Fruit fly (Drosophila melanogaster) whole organism, embryonic: ENCODE measurements around the gene Rab39.

Experiments
- Antp ChIP-seq: fragments of 200-800 bp; sonication (Bioruptor generic); optimal IDR thresholded peaks from 3 replicates; lab custom pipeline; 2016; ENCODE audit warnings: missing biosample characterization, missing genetic modification characterization
- CG11247 ChIP-seq: fragments of 200-800 bp; sonication (Bioruptor generic); IDR thresholded peaks from 2 replicates; pipeline ENCODE4 v1.3.6; 2022; ENCODE audit warnings: missing biosample characterization, missing genetic modification characterization
- CG11560 ChIP-seq: fragments of 200-800 bp; sonication (Bioruptor generic); IDR thresholded peaks from 3 replicates; pipeline ENCODE4 v1.3.6; 2022; ENCODE audit warnings: missing biosample characterization, missing genetic modification characterization
- CG11695 ChIP-seq: fragments of 200-800 bp; sonication (Bioruptor generic); IDR thresholded peaks from 3 replicates; pipeline ENCODE4 v1.3.6; 2022; ENCODE audit warnings: missing biosample characterization, missing genetic modification characterization
- CG13123 ChIP-seq: fragments of 200-800 bp; sonication (Bioruptor generic); optimal IDR thresholded peaks from 2 replicates; lab custom pipeline; 2016; ENCODE audit warnings: missing biosample characterization, missing genetic modification characterization
- CG13624 ChIP-seq: fragments of 200-800 bp; sonication (Bioruptor generic); optimal IDR thresholded peaks from 2 replicates; lab custom pipeline; 2016; ENCODE audit warnings: missing biosample characterization, missing genetic modification characterization
- CG13775 ChIP-seq: fragments of 200-800 bp; sonication (Bioruptor generic); optimal IDR thresholded peaks from 3 replicates; lab custom pipeline; 2017; ENCODE audit warnings: missing biosample characterization, mild to moderate bottlenecking, missing genetic modification characterization
- CG14441 ChIP-seq: fragments of 200-800 bp; sonication (Bioruptor generic); IDR thresholded peaks from 2 replicates; pipeline ENCODE4 v1.3.6; 2022; ENCODE audit warnings: missing biosample characterization, missing genetic modification characterization
- CG15479 ChIP-seq: fragments of 200-800 bp; sonication (Bioruptor generic); optimal IDR thresholded peaks from 3 replicates; lab custom pipeline; 2019; ENCODE audit warnings: missing biosample characterization, mild to moderate bottlenecking, missing genetic modification characterization, moderate library complexity
- CG17568 ChIP-seq: fragments of 200-800 bp; sonication (Bioruptor generic); optimal IDR thresholded peaks from 2 replicates; lab custom pipeline; 2018; ENCODE audit warnings: missing biosample characterization, mild to moderate bottlenecking, missing genetic modification characterization, moderate library complexity
- CG17612 ChIP-seq: fragments of 200-800 bp; sonication (Bioruptor generic); IDR thresholded peaks from 2 replicates; pipeline ENCODE4 v1.3.6; 2022; ENCODE audit warnings: missing biosample characterization, missing genetic modification characterization
- CG17802 ChIP-seq: fragments of 200-800 bp; sonication (Bioruptor generic); optimal IDR thresholded peaks from 2 replicates; lab custom pipeline; 2018; ENCODE audit warnings: missing biosample characterization, mild to moderate bottlenecking, missing genetic modification characterization, moderate library complexity
- CG18262 ChIP-seq: fragments of 200-800 bp; optimal IDR thresholded peaks from 3 replicates; lab custom pipeline; 2019; ENCODE audit warnings: missing biosample characterization, mild to moderate bottlenecking, missing genetic modification characterization, moderate library complexity
- CG2129 ChIP-seq: fragments of 200-800 bp; sonication (Bioruptor generic); IDR thresholded peaks from 2 replicates; pipeline ENCODE4 v1.3.6; 2022; ENCODE audit warnings: missing biosample characterization, missing genetic modification characterization; ENCODE audit not compliant: partially characterized antibody
- CG2678 ChIP-seq: fragments of 200-800 bp; sonication (Bioruptor generic); optimal IDR thresholded peaks from 3 replicates; lab custom pipeline; 2019; ENCODE audit warnings: missing biosample characterization, mild to moderate bottlenecking, missing genetic modification characterization, moderate library complexity
- CG4707 ChIP-seq: fragments of 200-800 bp; sonication (Bioruptor generic); optimal IDR thresholded peaks from 2 replicates; lab custom pipeline; 2018; ENCODE audit warnings: missing biosample characterization, mild to moderate bottlenecking, missing genetic modification characterization, moderate library complexity
- CG6791 ChIP-seq: fragments of 200-800 bp; sonication (Bioruptor generic); IDR thresholded peaks from 3 replicates; pipeline ENCODE4 v1.3.6; 2022; ENCODE audit warnings: missing biosample characterization, missing genetic modification characterization; ENCODE audit not compliant: partially characterized antibody
- CG7357 ChIP-seq: fragments of 200-800 bp; sonication (Bioruptor generic); IDR thresholded peaks from 3 replicates; pipeline ENCODE4 v1.3.6; 2022; ENCODE audit warnings: missing biosample characterization, missing genetic modification characterization
- CG7839 ChIP-seq: fragments of 200-800 bp; sonication (Bioruptor generic); optimal IDR thresholded peaks from 3 replicates; lab custom pipeline; 2018; ENCODE audit warnings: missing biosample characterization, mild to moderate bottlenecking, missing genetic modification characterization, moderate library complexity
- CG8290 ChIP-seq, 3 experiments: fragments of 200-800 bp; sonication (Bioruptor generic); optimal IDR thresholded peaks; 2 replicates each; lab custom pipeline; 2016 to 2019; ENCODE audit warnings: missing biosample characterization in 3 of 3, missing genetic modification characterization in 3 of 3, mild to moderate bottlenecking in 2 of 3, moderate library complexity in 1 of 3
- CG8924 ChIP-seq: fragments of 200-800 bp; optimal IDR thresholded peaks from 3 replicates; lab custom pipeline; 2019; ENCODE audit warnings: missing biosample characterization, mild to moderate bottlenecking, missing genetic modification characterization, moderate library complexity
- Dp ChIP-seq: fragments of 200-800 bp; sonication (Bioruptor generic); optimal IDR thresholded peaks from 2 replicates; lab custom pipeline; 2018; ENCODE audit warnings: missing biosample characterization, mild to moderate bottlenecking, missing genetic modification characterization, moderate library complexity
- E2f2 ChIP-seq: fragments of 200-800 bp; sonication (Bioruptor generic); IDR thresholded peaks from 2 replicates; pipeline ENCODE4 v1.3.6; 2022; ENCODE audit warnings: missing biosample characterization, missing genetic modification characterization
- HLH3B ChIP-seq: fragments of 200-800 bp; sonication (Bioruptor generic); IDR thresholded peaks from 2 replicates; pipeline ENCODE4 v1.3.6; 2022; ENCODE audit warnings: missing biosample characterization, missing genetic modification characterization
- HLHmδ ChIP-seq: fragments of 200-800 bp; sonication (Bioruptor generic); optimal IDR thresholded peaks from 2 replicates; lab custom pipeline; 2018; ENCODE audit warnings: missing biosample characterization, mild to moderate bottlenecking, missing genetic modification characterization, moderate library complexity
- NfI ChIP-seq: fragments of 200-800 bp; sonication (Bioruptor generic); optimal IDR thresholded peaks from 3 replicates; lab custom pipeline; 2018; ENCODE audit warnings: missing biosample characterization, mild to moderate bottlenecking, missing genetic modification characterization, moderate library complexity
- Oaz ChIP-seq: fragments of 200-800 bp; sonication (Bioruptor generic); IDR thresholded peaks from 2 replicates; pipeline ENCODE4 v1.3.6; 2022; ENCODE audit warnings: missing biosample characterization, missing genetic modification characterization
- Poxn ChIP-seq: fragments of 200-800 bp; sonication (Bioruptor generic); IDR thresholded peaks from 2 replicates; pipeline ENCODE4 v1.3.6; 2022; ENCODE audit warnings: missing biosample characterization, missing genetic modification characterization
- Ptx1 ChIP-seq: fragments of 200-800 bp; sonication (Bioruptor generic); IDR thresholded peaks from 2 replicates; pipeline ENCODE4 v1.3.6; 2022; ENCODE audit warnings: missing biosample characterization, missing genetic modification characterization
- Sin3A ChIP-seq: fragments of >200 bp; optimal IDR thresholded peaks from 2 replicates; lab custom pipeline; 2018
- Taf1 ChIP-seq: fragments of 200-800 bp; sonication (Bioruptor generic); IDR thresholded peaks from 2 replicates; pipeline ENCODE4 v1.3.6; 2022; ENCODE audit warnings: missing biosample characterization, missing genetic modification characterization
- chinmo ChIP-seq: fragments of 200-800 bp; sonication (Bioruptor generic); IDR thresholded peaks from 4 replicates; pipeline ENCODE4 v1.3.6; 2022; ENCODE audit warnings: missing biosample characterization, missing genetic modification characterization; ENCODE audit not compliant: partially characterized antibody
- dati ChIP-seq: fragments of 200-800 bp; sonication (Bioruptor generic); IDR thresholded peaks from 2 replicates; pipeline ENCODE4 v1.3.6; 2022; ENCODE audit warnings: missing biosample characterization, missing genetic modification characterization
- dmrt11E ChIP-seq: fragments of 200-800 bp; sonication (Bioruptor generic); optimal IDR thresholded peaks from 3 replicates; lab custom pipeline; 2018; ENCODE audit warnings: missing biosample characterization, mild to moderate bottlenecking, missing genetic modification characterization, moderate library complexity
- esg ChIP-seq: fragments of 200-800 bp; sonication (Bioruptor generic); conservative IDR thresholded peaks from 2 replicates; pipeline ENCODE4 v1.3.6; 2022; ENCODE audit warnings: missing biosample characterization, missing genetic modification characterization
- fd102C ChIP-seq: fragments of 200-800 bp; sonication (Bioruptor generic); optimal IDR thresholded peaks from 2 replicates; lab custom pipeline; 2018; ENCODE audit warnings: missing biosample characterization, mild to moderate bottlenecking, missing genetic modification characterization, moderate library complexity
- ftz-f1 ChIP-seq: fragments of 200-800 bp; sonication (Bioruptor generic); optimal IDR thresholded peaks from 2 replicates; lab custom pipeline; 2016; ENCODE audit warnings: missing biosample characterization, missing genetic modification characterization
- gcm2 ChIP-seq: fragments of 200-800 bp; sonication (Bioruptor generic); optimal IDR thresholded peaks from 2 replicates; lab custom pipeline; 2016; ENCODE audit warnings: missing biosample characterization, missing genetic modification characterization
- gfzf ChIP-seq: fragments of 200-800 bp; sonication (Bioruptor generic); optimal IDR thresholded peaks from 2 replicates; lab custom pipeline; 2016; ENCODE audit warnings: missing biosample characterization, mild to moderate bottlenecking, missing genetic modification characterization, moderate library complexity
- her ChIP-seq: fragments of 200-800 bp; sonication (Bioruptor generic); optimal IDR thresholded peaks from 2 replicates; lab custom pipeline; 2016; ENCODE audit warnings: missing biosample characterization, missing genetic modification characterization
- lilli ChIP-seq: fragments of 200-800 bp; sonication (Bioruptor generic); optimal IDR thresholded peaks from 3 replicates; lab custom pipeline; 2016; ENCODE audit warnings: missing biosample characterization, missing genetic modification characterization
- luna ChIP-seq: fragments of 200-800 bp; sonication (Bioruptor generic); optimal IDR thresholded peaks from 2 replicates; lab custom pipeline; 2016; ENCODE audit warnings: missing biosample characterization, missing genetic modification characterization
- nerfin-2 ChIP-seq: fragments of 200-800 bp; sonication (Bioruptor generic); IDR thresholded peaks from 2 replicates; pipeline ENCODE4 v1.3.6; 2022; ENCODE audit warnings: missing biosample characterization, missing genetic modification characterization; ENCODE audit not compliant: partially characterized antibody
- oc ChIP-seq: fragments of 200-800 bp; sonication (Bioruptor generic); optimal IDR thresholded peaks from 2 replicates; lab custom pipeline; 2018; ENCODE audit warnings: missing biosample characterization, mild to moderate bottlenecking, missing genetic modification characterization, moderate library complexity
- row ChIP-seq: fragments of 200-800 bp; sonication (Bioruptor generic); IDR thresholded peaks from 3 replicates; pipeline ENCODE4 v1.3.6; 2022; ENCODE audit warnings: missing biosample characterization, missing genetic modification characterization
- shn ChIP-seq: fragments of 200-800 bp; sonication (Bioruptor generic); optimal IDR thresholded peaks from 3 replicates; lab custom pipeline; 2016; ENCODE audit warnings: missing biosample characterization, missing genetic modification characterization
- sim ChIP-seq: fragments of 200-800 bp; sonication (Bioruptor generic); IDR thresholded peaks from 2 replicates; pipeline ENCODE4 v1.3.6; 2022; ENCODE audit warnings: missing biosample characterization, missing genetic modification characterization
- sisA ChIP-seq: fragments of 200-800 bp; sonication (Bioruptor generic); IDR thresholded peaks from 2 replicates; pipeline ENCODE4 v1.3.6; 2022; ENCODE audit warnings: missing biosample characterization, missing genetic modification characterization
- stc ChIP-seq: fragments of 200-800 bp; sonication (Bioruptor generic); IDR thresholded peaks from 2 replicates; pipeline ENCODE4 v1.3.6; 2022; ENCODE audit warnings: missing biosample characterization, missing genetic modification characterization
- tin ChIP-seq: fragments of 200-800 bp; sonication (Bioruptor generic); optimal IDR thresholded peaks from 3 replicates; lab custom pipeline; 2016; ENCODE audit warnings: missing biosample characterization, missing genetic modification characterization
- ttk ChIP-seq: fragments of 200-800 bp; sonication (Bioruptor generic); IDR thresholded peaks from 2 replicates; pipeline ENCODE4 v2.1.2; 2022; ENCODE audit warnings: missing biosample characterization, missing genetic modification characterization
- usp ChIP-seq: fragments of >200 bp; optimal IDR thresholded peaks from 2 replicates; lab custom pipeline; 2017; ENCODE audit warnings: missing biosample characterization, missing genetic modification characterization

The Rab39 gene

DNA sequence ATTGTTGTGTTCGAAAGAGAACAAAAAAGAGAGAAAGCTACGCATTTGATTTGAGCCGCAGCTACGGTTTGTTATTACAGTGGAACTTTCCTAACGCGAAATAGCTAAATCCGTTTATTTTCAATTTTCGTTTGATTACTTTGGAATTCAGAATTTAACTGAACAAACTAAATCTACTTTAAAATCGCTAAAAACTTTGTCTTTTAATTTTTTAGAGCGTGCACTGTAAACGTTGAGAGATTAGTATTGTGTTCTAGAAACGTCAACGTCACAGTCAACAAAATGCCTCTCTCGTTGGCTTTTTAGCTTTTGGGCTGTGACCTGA is 42.0 kb upstream of the Rab39 start (continued):
- TF ChIP-seq Ptx1 (GFP tag; lab: Robert Waterston, UW), result peak; percentile 80
- peak; percentile 82 for TF ChIP-seq CG14441 (GFP tag; lab: Robert Waterston, UW)
- TF ChIP-seq esg (GFP tag; lab: Robert Waterston, UW), result peak; percentile 70
- no peak for TF ChIP-seq CG17612 (GFP tag; lab: Robert Waterston, UW)
- TF ChIP-seq Poxn (GFP tag; lab: Robert Waterston, UW), result no peak
- TF ChIP-seq fd102C (GFP tag; lab: Kevin White, UChicago), result no peak
- TF ChIP-seq CG11247, result peak; percentile 58
- no peak for TF ChIP-seq sim (GFP tag; lab: Robert Waterston, UW)
- peak; percentile 29; the same call in 1 of the 3 replicates for TF ChIP-seq CG7357 (GFP tag; lab: Robert Waterston, UW)
- TF ChIP-seq CG4707, result peak; percentile 5
- no peak for TF ChIP-seq gcm2 (GFP tag; lab: Kevin White, UChicago)
- TF ChIP-seq Oaz (GFP tag; lab: Robert Waterston, UW), result peak; percentile 36; the same call in 1 of the 2 replicates
- TF ChIP-seq CG13624 (GFP tag; lab: Kevin White, UChicago), result peak; percentile 47
- TF ChIP-seq Taf1 (GFP tag; lab: Robert Waterston, UW), result peak; percentile 73
- TF ChIP-seq sisA (GFP tag; lab: Robert Waterston, UW), result peak; percentile 70
- no peak for TF ChIP-seq CG6791 (GFP tag; lab: Robert Waterston, UW)
- TF ChIP-seq CG11560 (tag; lab: Robert Waterston, UW), result no peak
- TF ChIP-seq HLHmδ (GFP tag; lab: Kevin White, UChicago), result no peak
- TF ChIP-seq ftz-f1 (GFP tag; lab: Kevin White, UChicago), result no peak
- no peak for TF ChIP-seq CG15479 (GFP tag; lab: Kevin White, UChicago)
- no peak for TF ChIP-seq usp (GFP tag; lab: Kevin White, UChicago)
- no peak for TF ChIP-seq dmrt11E (tag; lab: Kevin White, UChicago)
- peak; percentile 80 for TF ChIP-seq CG2678 (tag; lab: Kevin White, UChicago)
- TF ChIP-seq luna (GFP tag; lab: Kevin White, UChicago), result peak; percentile 29
- peak; percentile 36 for TF ChIP-seq shn (GFP tag; lab: Kevin White, UChicago)
- no peak for TF ChIP-seq dati
- no peak for TF ChIP-seq chinmo (GFP tag; lab: Robert Waterston, UW)
- TF ChIP-seq CG8290 (GFP tag; optimal IDR thresholded peaks at IDR 0.05; lab: Kevin White, UChicago), result no peak
- peak in 1 of 2 experiments; percentile 77 for TF ChIP-seq CG8290 (tag; optimal IDR thresholded peaks at IDR 0.05; lab: Kevin White, UChicago)
- no peak for TF ChIP-seq Dp
- TF ChIP-seq CG17568 (GFP tag; lab: Kevin White, UChicago), result peak; percentile 28
- TF ChIP-seq CG18262, result peak; percentile 54
- TF ChIP-seq oc (tag; lab: Kevin White, UChicago), result peak; percentile 77
- TF ChIP-seq CG7839, result peak; percentile 88
- peak; percentile 57 for TF ChIP-seq CG8924 (tag; lab: Kevin White, UChicago)
- peak; percentile 48 for TF ChIP-seq her
- peak; percentile 55; the same call in 1 of the 2 replicates for TF ChIP-seq ttk (GFP tag; lab: Robert Waterston, UW)
- no peak for TF ChIP-seq gfzf (GFP tag; lab: Kevin White, UChicago)
- no peak for TF ChIP-seq CG2129 (GFP tag; lab: Robert Waterston, UW)
- no peak for TF ChIP-seq Sin3A
- TF ChIP-seq tin (GFP tag; lab: Kevin White, UChicago), result peak; percentile 44
- peak; percentile 75 for TF ChIP-seq stc (GFP tag; lab: Robert Waterston, UW)
- peak; percentile 47 for TF ChIP-seq CG13775 (GFP tag; lab: Kevin White, UChicago)
- peak; percentile 49 for TF ChIP-seq E2f2 (GFP tag; lab: Robert Waterston, UW)
- no peak for TF ChIP-seq nerfin-2 (GFP tag; lab: Robert Waterston, UW)
- TF ChIP-seq row (GFP tag; lab: Robert Waterston, UW), result peak; percentile 86
- TF ChIP-seq HLH3B, result peak; percentile 72
- TF ChIP-seq CG13123, result peak; percentile 25
- TF ChIP-seq NfI (GFP tag; lab: Kevin White, UChicago), result peak; percentile 73
- peak; percentile 78 for TF ChIP-seq CG11695
- TF ChIP-seq lilli (GFP tag; lab: Kevin White, UChicago), result peak; percentile 87
- TF ChIP-seq CG17802 (tag; lab: Kevin White, UChicago), result no peak
- TF ChIP-seq Antp (GFP tag; lab: Kevin White, UChicago), result peak; percentile 63
